Fruit fly (Drosophila melanogaster): Measurements from ENCODE around the gene RecQ5.

RecQ5 gene

dm6 chr3L:14613792-14614677 lies 17.8 kb downstream of the RecQ5 start, which contains the start of gene shd:
Gene shd, plus strand, starts transcription at chr3L:14614458.
- TF ChIP-seq CG17801 (GFP tag; optimal IDR thresholded peaks at IDR 0.05; ENCODE audit: partially characterized antibody), result no peak

- no peak for TF ChIP-seq CG17801 (GFP tag; optimal IDR thresholded peaks at IDR 0.05; ENCODE audit: partially characterized antibody)
These were observed 18.7 kb downstream of the RecQ5 start for dm6 chr3L:14612945-14613791.

- TF ChIP-seq CG17801 (GFP tag; optimal IDR thresholded peaks at IDR 0.05; ENCODE audit: partially characterized antibody), result no peak
These were observed 20.2 kb downstream of the RecQ5 start for dm6 chr3L:14611406-14612335.

- TF ChIP-seq CG17801 (GFP tag; optimal IDR thresholded peaks at IDR 0.05; ENCODE audit: partially characterized antibody), result no peak
These were observed 21.4 kb downstream of the RecQ5 start for dm6 chr3L:14610458-14610857.

dm6 chr3L:14609138-14609729 lies 22.6 kb downstream of the RecQ5 start:
- no peak for TF ChIP-seq CG17801 (GFP tag; optimal IDR thresholded peaks at IDR 0.05; ENCODE audit: partially characterized antibody)

dm6 chr3L:14607620-14608019 lies 24.3 kb downstream of the RecQ5 start:
- TF ChIP-seq CG17801 (GFP tag; optimal IDR thresholded peaks at IDR 0.05; ENCODE audit: partially characterized antibody), result no peak

dm6 chr3L:14605291-14605690 lies 26.6 kb downstream of the RecQ5 start:
- no peak for TF ChIP-seq CG17801 (GFP tag; optimal IDR thresholded peaks at IDR 0.05; ENCODE audit: partially characterized antibody)

- no peak for TF ChIP-seq CG17801 (GFP tag; optimal IDR thresholded peaks at IDR 0.05; ENCODE audit: partially characterized antibody)
These were observed 28.7 kb downstream of the RecQ5 start for dm6 chr3L:14603160-14603559.

- no peak for TF ChIP-seq CG17801 (GFP tag; optimal IDR thresholded peaks at IDR 0.05; ENCODE audit: partially characterized antibody)
These were observed 31.3 kb downstream of the RecQ5 start for dm6 chr3L:14600570-14600969.

dm6 chr3L:14599503-14599902 lies 32.4 kb downstream of the RecQ5 start, which contains the start of gene HGTX:
Gene HGTX, minus strand, starts transcription at chr3L:14599540.
- TF ChIP-seq CG17801 (GFP tag; optimal IDR thresholded peaks at IDR 0.05; ENCODE audit: partially characterized antibody), result no peak

dm6 chr3L:14592166-14592565 lies 39.7 kb downstream of the RecQ5 start:
- TF ChIP-seq CG17801 (GFP tag; optimal IDR thresholded peaks at IDR 0.05; ENCODE audit: partially characterized antibody), result no peak

- TF ChIP-seq CG17801 (GFP tag; optimal IDR thresholded peaks at IDR 0.05; ENCODE audit: partially characterized antibody), result no peak
These were observed 40.9 kb downstream of the RecQ5 start for dm6 chr3L:14590964-14591363.

- no peak for TF ChIP-seq CG17801 (GFP tag; optimal IDR thresholded peaks at IDR 0.05; ENCODE audit: partially characterized antibody)
These were observed 48.1 kb downstream of the RecQ5 start for dm6 chr3L:14583803-14584202.

- no peak for TF ChIP-seq CG17801 (GFP tag; optimal IDR thresholded peaks at IDR 0.05; ENCODE audit: partially characterized antibody)
These were observed 49.1 kb downstream of the RecQ5 start for dm6 chr3L:14582736-14583135.
